Fruit fly (Drosophila melanogaster): ENCODE measurements around the gene sav.

sav gene

DNA sequence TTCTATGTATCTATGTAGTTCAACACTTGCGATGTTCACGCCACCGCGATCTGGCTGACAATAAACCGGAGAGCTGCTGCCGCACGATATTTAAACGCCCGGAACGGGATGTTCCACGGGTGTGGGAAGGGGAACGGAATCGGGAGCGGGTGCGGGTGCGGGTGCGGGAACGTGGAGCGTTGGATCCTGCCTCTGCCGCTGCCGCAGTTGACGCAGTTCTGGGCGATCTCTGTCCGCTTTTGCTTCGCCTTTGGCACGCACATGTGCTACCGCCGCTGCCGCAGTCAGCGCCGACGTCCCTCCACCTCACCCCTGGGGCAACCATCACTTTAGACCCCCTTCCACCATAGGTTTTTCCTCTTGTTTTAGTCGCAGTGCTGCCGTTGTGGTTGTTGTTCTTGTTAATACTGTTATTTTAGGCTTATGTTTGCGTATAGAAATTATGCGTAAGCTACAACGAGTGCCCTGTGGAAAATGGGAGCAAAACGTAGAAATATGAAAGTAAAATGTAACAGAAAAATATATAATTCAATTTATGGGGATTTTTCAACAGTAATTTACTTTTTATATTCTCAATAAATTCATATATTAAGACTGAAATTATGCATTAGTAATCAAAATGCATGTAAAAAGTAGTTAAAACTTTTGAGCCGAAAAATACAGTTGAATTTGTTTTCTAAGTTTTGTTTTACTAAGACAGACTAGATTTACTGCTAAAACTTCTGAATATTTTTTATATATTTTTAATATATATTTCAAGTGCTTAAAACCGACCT lies 34.3 kb downstream of the sav start, which contains the start of gene lmd (continued):
- no peak for TF ChIP-seq CG5180 (GFP tag; optimal IDR thresholded peaks at IDR 0.05)
- TF ChIP-seq pros (GFP tag; optimal IDR thresholded peaks at IDR 0.05) = no peak
- TF ChIP-seq dan (GFP tag; IDR thresholded peaks at IDR 0.05) = no peak
- TF ChIP-seq chinmo (GFP tag; IDR thresholded peaks at IDR 0.05; ENCODE audit: partially characterized antibody) = no peak
- no peak for TF ChIP-seq CG12942 (GFP tag; optimal IDR thresholded peaks at IDR 0.05)
- no peak for TF ChIP-seq ken (GFP tag; IDR thresholded peaks at IDR 0.05)
- no peak for TF ChIP-seq CG17361 (GFP tag; IDR thresholded peaks at IDR 0.05)
- TF ChIP-seq jumu (GFP tag; optimal IDR thresholded peaks at IDR 0.05) = no peak
- TF ChIP-seq MESR4 (GFP tag; optimal IDR thresholded peaks at IDR 0.05) = no peak
- 0 out of 2 replicates have a peak, but pooled peaks have one; percentile 10 for TF ChIP-seq CG32772 (GFP tag; IDR thresholded peaks at IDR 0.05)
- no peak for TF ChIP-seq Lpt (GFP tag; optimal IDR thresholded peaks at IDR 0.05)
- TF ChIP-seq B-H2 (GFP tag; optimal IDR thresholded peaks at IDR 0.05) = no peak
- no peak for TF ChIP-seq cato (GFP tag; optimal IDR thresholded peaks at IDR 0.05; ENCODE audit: borderline replicate concordance)
- no peak for TF ChIP-seq Atf-2 (GFP tag; optimal IDR thresholded peaks at IDR 0.05)
- TF ChIP-seq CG8924 (tag; optimal IDR thresholded peaks at IDR 0.05) = no peak
- peak; percentile 58; the same call in 1 of the 3 replicates for TF ChIP-seq CG6175 (GFP tag; IDR thresholded peaks at IDR 0.05)
- TF ChIP-seq Lhr (GFP tag; optimal IDR thresholded peaks at IDR 0.05) = no peak
- TF ChIP-seq gem (tag; optimal IDR thresholded peaks at IDR 0.05) = peak; percentile 29
- TF ChIP-seq cas (GFP tag; IDR thresholded peaks at IDR 0.05) = no peak
- no peak for TF ChIP-seq CG10366 (GFP tag; IDR thresholded peaks at IDR 0.05)
- peak; percentile 77 for TF ChIP-seq CG4360 (GFP tag; IDR thresholded peaks at IDR 0.05)
- no peak for TF ChIP-seq Chrac-16 (GFP tag; optimal IDR thresholded peaks at IDR 0.05)
- TF ChIP-seq cg (GFP tag; optimal IDR thresholded peaks at IDR 0.05) = no peak
- no peak for TF ChIP-seq CG17385 (GFP tag; optimal IDR thresholded peaks at IDR 0.05)
- no peak for TF ChIP-seq CG7556 (GFP tag; optimal IDR thresholded peaks at IDR 0.05)
- no peak for TF ChIP-seq CG3847 (GFP tag; IDR thresholded peaks at IDR 0.05)
- TF ChIP-seq emc (GFP tag; optimal IDR thresholded peaks at IDR 0.05) = no peak
- TF ChIP-seq hth (optimal IDR thresholded peaks at IDR 0.05) = no peak
- 0 out of 2 replicates have a peak, but pooled peaks have one; percentile 13 for TF ChIP-seq CG8765 (GFP tag; IDR thresholded peaks at IDR 0.05)
- TF ChIP-seq grn (GFP tag; optimal IDR thresholded peaks at IDR 0.05) = no peak
- TF ChIP-seq CG30403 (GFP tag; optimal IDR thresholded peaks at IDR 0.05) = no peak
- TF ChIP-seq HLH54F (GFP tag; optimal IDR thresholded peaks at IDR 0.05) = no peak
- TF ChIP-seq Ets65A (GFP tag) = peak; percentile 54
- TF ChIP-seq so (GFP tag; IDR thresholded peaks at IDR 0.05) = no peak
- peak; percentile 14 for TF ChIP-seq dmrt11E (tag; optimal IDR thresholded peaks at IDR 0.05)
- TF ChIP-seq gfzf (GFP tag; optimal IDR thresholded peaks at IDR 0.05) = no peak
- TF ChIP-seq Adf1 (GFP tag; IDR thresholded peaks at IDR 0.05) = peak; percentile 79
- TF ChIP-seq sens (GFP tag) = peak; percentile 68
- no peak for TF ChIP-seq CG1832 (GFP tag; optimal IDR thresholded peaks at IDR 0.05)
- no peak for TF ChIP-seq CG12071 (GFP tag; optimal IDR thresholded peaks at IDR 0.05)
- TF ChIP-seq bsh (GFP tag; optimal IDR thresholded peaks at IDR 0.05) = no peak
- TF ChIP-seq prd (optimal IDR thresholded peaks at IDR 0.05) = no peak
- no peak for TF ChIP-seq prd (GFP tag; IDR thresholded peaks at IDR 0.05)
- TF ChIP-seq twi (tag; optimal IDR thresholded peaks at IDR 0.05) = peak; percentile 70
- TF ChIP-seq CG1233 (GFP tag; optimal IDR thresholded peaks at IDR 0.05) = no peak
- no peak for TF ChIP-seq Ada2b (GFP tag; IDR thresholded peaks at IDR 0.05)
- TF ChIP-seq CG17829 (tag; optimal IDR thresholded peaks at IDR 0.05) = no peak
- no peak for TF ChIP-seq tin (GFP tag; optimal IDR thresholded peaks at IDR 0.05)
- no peak for TF ChIP-seq CG10431 (GFP tag; optimal IDR thresholded peaks at IDR 0.05)
- no peak for TF ChIP-seq CG13296 (GFP tag; optimal IDR thresholded peaks at IDR 0.05)
- TF ChIP-seq C15 (GFP tag; IDR thresholded peaks at IDR 0.05) = no peak
